Fruit fly (Drosophila melanogaster): Measurements from ENCODE around the gene jdp.

jdp gene

DNA sequence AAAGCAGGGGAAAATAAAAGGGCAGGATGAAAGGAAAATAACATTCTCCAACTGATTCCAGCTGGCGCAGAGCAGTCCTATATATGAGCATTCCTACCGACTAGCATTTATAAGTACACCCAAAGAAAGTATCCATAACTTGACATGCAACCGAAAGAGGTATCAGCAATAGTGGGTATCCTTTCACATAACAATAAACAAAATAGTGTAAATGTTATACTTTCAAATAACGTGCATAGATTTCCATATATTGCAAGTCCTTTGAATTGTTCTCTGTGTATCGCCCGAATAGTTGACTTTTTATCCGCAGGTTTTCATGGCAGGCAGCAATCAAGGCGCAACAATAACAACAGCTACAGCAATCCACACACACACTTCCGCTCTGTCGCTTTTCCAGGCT, 23.2 kb upstream of the jdp start:
- TF ChIP-seq EcR (GFP tag; optimal IDR thresholded peaks at IDR 0.05) (no peak), CG8301 (tag; optimal IDR thresholded peaks at IDR 0.05) (peak; percentile 11), Snoo (tag; optimal IDR thresholded peaks at IDR 0.05) (no peak), CG9948 (tag; optimal IDR thresholded peaks at IDR 0.05) (no peak), CG10348 (GFP tag; IDR thresholded peaks at IDR 0.05) (no peak), CG12605 (GFP tag; IDR thresholded peaks at IDR 0.05) (no peak), rn (GFP tag; IDR thresholded peaks at IDR 0.05) (no peak), Ets98B (GFP tag; IDR thresholded peaks at IDR 0.05) (0 out of 2 replicates have a peak, but pooled peaks have one; percentile 16), CG14655 (GFP tag; optimal IDR thresholded peaks at IDR 0.05) (peak; percentile 25), CG8159 (tag; optimal IDR thresholded peaks at IDR 0.05) (peak; percentile 5)

DNA sequence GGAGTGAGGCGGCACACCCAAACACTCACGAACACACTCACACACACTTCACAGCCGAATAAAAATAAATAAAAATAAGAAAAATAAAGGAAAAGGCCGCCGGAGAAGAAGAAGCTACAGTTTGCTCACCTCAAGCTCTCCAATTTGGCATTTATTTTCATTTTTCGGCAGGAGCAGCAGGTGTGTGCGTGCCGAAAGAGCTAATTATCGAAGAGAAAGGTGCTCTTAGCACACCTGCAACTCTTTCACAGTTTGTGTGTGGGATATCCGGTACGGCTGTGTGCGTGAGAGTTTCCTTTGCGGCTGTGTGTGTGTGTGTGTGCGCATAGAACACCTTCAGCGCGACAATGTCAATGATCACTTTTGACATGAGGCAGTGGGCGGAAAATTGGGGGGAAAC, 18.1 kb upstream of the jdp start:
- TF ChIP-seq Pif1B (GFP tag; optimal IDR thresholded peaks at IDR 0.05) (no peak), CG9948 (tag; optimal IDR thresholded peaks at IDR 0.05) (no peak), Snoo (tag; optimal IDR thresholded peaks at IDR 0.05) (no peak), CG13204 (GFP tag; optimal IDR thresholded peaks at IDR 0.05) (no peak), CG12605 (GFP tag; IDR thresholded peaks at IDR 0.05) (no peak), CG15710 (tag; optimal IDR thresholded peaks at IDR 0.05) (no peak), Ets98B (GFP tag; IDR thresholded peaks at IDR 0.05) (no peak)

DNA sequence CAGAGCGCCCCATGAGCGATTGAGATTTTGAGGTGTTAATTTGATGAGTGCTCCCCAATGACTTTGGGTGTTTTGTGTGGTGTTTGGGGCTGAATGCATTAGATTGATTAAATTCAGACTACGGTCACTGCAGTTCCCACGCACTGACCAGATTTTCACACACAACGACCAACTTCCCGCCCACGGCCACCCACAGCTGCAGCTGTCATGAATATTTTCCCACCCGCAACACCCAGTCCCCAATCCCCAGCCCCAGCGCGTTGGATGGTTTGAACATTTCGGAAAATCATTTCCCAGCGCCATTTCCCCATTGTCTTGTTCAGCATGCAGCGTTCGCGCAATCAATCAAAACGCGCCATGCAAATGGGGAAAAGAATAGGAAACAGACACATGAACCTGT, 14.6 kb upstream of the jdp start:
- no peak for TF ChIP-seq CG12605 (GFP tag; IDR thresholded peaks at IDR 0.05)
- TF ChIP-seq CG17806 (tag; optimal IDR thresholded peaks at IDR 0.05): no peak
- TF ChIP-seq CG32121 (GFP tag; IDR thresholded peaks at IDR 0.05): no peak
- no peak for TF ChIP-seq D1 (tag; optimal IDR thresholded peaks at IDR 0.05)
- no peak for TF ChIP-seq fd96Ca (GFP tag; IDR thresholded peaks at IDR 0.05)
- TF ChIP-seq CG10348 (GFP tag; IDR thresholded peaks at IDR 0.05): no peak
- TF ChIP-seq Pif1A (GFP tag; optimal IDR thresholded peaks at IDR 0.05): no peak
- TF ChIP-seq CG9948 (tag; optimal IDR thresholded peaks at IDR 0.05): no peak
- TF ChIP-seq rn (GFP tag; IDR thresholded peaks at IDR 0.05): no peak
- no peak for TF ChIP-seq CG15710 (tag; optimal IDR thresholded peaks at IDR 0.05)
- TF ChIP-seq Pif1B (GFP tag; optimal IDR thresholded peaks at IDR 0.05): no peak
- TF ChIP-seq CG14655 (GFP tag; optimal IDR thresholded peaks at IDR 0.05): no peak

DNA sequence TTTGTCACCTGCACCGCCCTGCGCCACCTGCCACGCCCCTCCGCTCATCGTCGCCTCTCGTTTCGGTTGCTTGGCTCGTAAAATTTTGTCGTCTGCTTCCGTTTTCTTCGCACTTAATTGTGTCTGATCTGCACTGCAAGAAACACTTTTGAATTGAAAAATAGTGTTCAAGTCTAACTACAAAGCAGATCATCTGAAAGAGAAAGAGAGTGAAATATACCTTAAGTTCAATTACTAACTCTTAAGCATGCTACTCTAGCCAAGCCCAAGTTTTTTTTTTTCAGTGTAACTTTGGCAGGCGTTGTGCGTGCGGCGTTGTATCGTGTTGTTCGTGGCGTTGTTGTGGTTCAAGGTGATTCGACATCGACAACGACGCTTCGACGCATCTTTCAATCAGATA, 13.4 kb upstream of the jdp start:
- TF ChIP-seq CG8159 (tag; optimal IDR thresholded peaks at IDR 0.05) (peak; percentile 59), Pif1B (GFP tag; optimal IDR thresholded peaks at IDR 0.05) (peak; percentile 25), CG14655 (GFP tag; optimal IDR thresholded peaks at IDR 0.05) (peak; percentile 67), D1 (tag; optimal IDR thresholded peaks at IDR 0.05) (no peak), CG13204 (GFP tag; optimal IDR thresholded peaks at IDR 0.05) (no peak), CG17806 (tag; optimal IDR thresholded peaks at IDR 0.05) (peak; percentile 55), CG15710 (tag; optimal IDR thresholded peaks at IDR 0.05) (peak; percentile 50), EcR (GFP tag; optimal IDR thresholded peaks at IDR 0.05) (no peak), CG4496 (GFP tag; IDR thresholded peaks at IDR 0.05) (peak; percentile 89), CG32121 (GFP tag; IDR thresholded peaks at IDR 0.05) (peak; percentile 81), Pif1A (GFP tag; optimal IDR thresholded peaks at IDR 0.05) (peak; percentile 49), fd96Ca (GFP tag; IDR thresholded peaks at IDR 0.05) (peak; percentile 84), CG12605 (GFP tag; IDR thresholded peaks at IDR 0.05) (peak; percentile 54), CG10348 (GFP tag; IDR thresholded peaks at IDR 0.05) (peak; percentile 69; the same call in 1 of the 2 replicates), Snoo (tag; optimal IDR thresholded peaks at IDR 0.05) (peak; percentile 15), CG34367 (tag; optimal IDR thresholded peaks at IDR 0.05) (peak; percentile 49), CG9948 (tag; optimal IDR thresholded peaks at IDR 0.05) (peak; percentile 40), CG8301 (tag; optimal IDR thresholded peaks at IDR 0.05) (peak; percentile 62), gl (tag; optimal IDR thresholded peaks at IDR 0.05) (no peak), Ets98B (GFP tag; IDR thresholded peaks at IDR 0.05) (peak; percentile 83), rn (GFP tag; IDR thresholded peaks at IDR 0.05) (peak; percentile 61)

DNA sequence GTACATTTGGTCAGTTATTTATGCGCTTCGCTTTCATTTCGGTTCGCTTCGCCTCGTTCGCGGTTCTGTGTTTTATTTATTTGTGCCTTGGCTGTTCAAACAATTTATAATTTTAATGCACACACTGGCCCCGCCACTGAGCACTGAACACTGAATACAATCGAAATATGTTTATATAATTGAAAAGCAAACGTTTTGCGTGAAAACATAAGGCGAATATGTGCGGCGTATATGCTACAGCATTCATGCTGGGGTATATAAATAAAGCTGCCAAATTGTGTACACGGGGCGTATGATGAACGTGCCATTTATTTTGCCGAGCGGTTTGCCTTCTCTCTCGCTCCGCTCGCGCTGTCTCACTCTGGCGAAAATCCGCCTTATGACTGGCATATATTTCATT, 10.1 kb upstream of the jdp start:
- TF ChIP-seq CG8159 (tag; optimal IDR thresholded peaks at IDR 0.05) (no peak), CG9948 (tag; optimal IDR thresholded peaks at IDR 0.05) (no peak), Snoo (tag; optimal IDR thresholded peaks at IDR 0.05) (no peak), CG4496 (GFP tag; IDR thresholded peaks at IDR 0.05) (no peak), gl (tag; optimal IDR thresholded peaks at IDR 0.05) (no peak), CG32121 (GFP tag; IDR thresholded peaks at IDR 0.05) (no peak), CG13204 (GFP tag; optimal IDR thresholded peaks at IDR 0.05) (no peak), Ets98B (GFP tag; IDR thresholded peaks at IDR 0.05) (no peak), fd96Ca (GFP tag; IDR thresholded peaks at IDR 0.05) (no peak), D1 (tag; optimal IDR thresholded peaks at IDR 0.05) (no peak), CG15710 (tag; optimal IDR thresholded peaks at IDR 0.05) (no peak), CG14655 (GFP tag; optimal IDR thresholded peaks at IDR 0.05) (no peak), CG12605 (GFP tag; IDR thresholded peaks at IDR 0.05) (no peak), EcR (GFP tag; optimal IDR thresholded peaks at IDR 0.05) (no peak)

DNA sequence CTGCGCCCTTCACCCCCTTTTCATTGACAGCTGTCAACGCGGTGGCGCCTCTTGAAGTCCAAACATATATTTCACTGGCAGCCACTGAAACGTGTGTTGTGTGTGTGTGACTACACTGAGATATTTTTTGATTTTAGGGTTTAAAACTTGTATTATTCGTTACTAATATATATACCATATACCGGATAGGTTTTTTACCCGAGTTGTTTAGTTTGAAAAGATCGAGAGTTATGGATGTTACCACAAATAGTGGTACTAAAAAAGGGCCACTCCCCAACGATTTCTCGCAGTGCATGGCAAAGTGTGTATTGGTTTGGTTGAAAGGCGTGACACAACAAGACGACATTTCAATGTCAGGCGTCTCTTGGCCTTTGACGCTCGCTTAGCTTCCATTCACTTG, 9.6 kb upstream of the jdp start:
- TF ChIP-seq EcR (GFP tag; optimal IDR thresholded peaks at IDR 0.05) (no peak), Ets98B (GFP tag; IDR thresholded peaks at IDR 0.05) (no peak), CG10348 (GFP tag; IDR thresholded peaks at IDR 0.05) (no peak), Pif1A (GFP tag; optimal IDR thresholded peaks at IDR 0.05) (no peak), CG34367 (tag; optimal IDR thresholded peaks at IDR 0.05) (no peak), CG4496 (GFP tag; IDR thresholded peaks at IDR 0.05) (no peak)

DNA sequence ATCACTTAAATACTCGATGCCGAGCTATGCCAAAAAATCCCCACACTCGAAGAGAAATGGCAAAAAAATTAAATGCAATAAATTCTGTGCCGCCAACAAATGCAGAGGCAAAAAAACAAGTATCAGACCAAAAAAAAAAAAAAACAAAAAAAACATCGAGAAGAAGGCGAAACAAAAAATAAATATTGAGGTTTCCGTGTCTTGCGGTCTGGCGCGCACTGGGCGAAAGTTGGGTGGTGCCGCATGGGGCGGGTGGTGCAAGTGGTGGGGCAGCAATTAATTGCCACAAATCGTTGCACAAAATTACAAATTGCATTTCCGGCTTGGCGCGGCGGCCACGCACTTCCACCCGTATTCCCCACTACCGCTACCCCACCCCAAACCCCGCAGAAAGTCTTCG, 7.6 kb upstream of the jdp start:
- TF ChIP-seq Ets98B (GFP tag; IDR thresholded peaks at IDR 0.05): no peak
- TF ChIP-seq CG32121 (GFP tag; IDR thresholded peaks at IDR 0.05): peak; percentile 66
- peak; percentile 46; the same call in 1 of the 2 replicates for TF ChIP-seq rn (GFP tag; IDR thresholded peaks at IDR 0.05)
